Worm (Caenorhabditis elegans) whole organism, mixed stage, embryonic: ENCODE measurements around the gene pap-1.

Source experiments
- M03D4.4 ChIP-seq: sonication (generic microtip); optimal IDR thresholded peaks from 2 replicates; lab custom pipeline; 2017; ENCODE audit warnings: mild to moderate bottlenecking, missing genetic modification characterization, missing compliant biosample characterization
- blmp-1 ChIP-seq: fragments of 150-350 bp; optimal IDR thresholded peaks from 2 replicates; lab custom pipeline; 2014; ENCODE audit warnings: missing biosample characterization, missing genetic modification characterization
- ceh-43 ChIP-seq: fragments of 200-800 bp; sonication (Bioruptor generic); optimal IDR thresholded peaks from 2 replicates; lab custom pipeline; 2018; ENCODE audit warnings: mild to moderate bottlenecking, missing genetic modification characterization, moderate library complexity, missing compliant biosample characterization
- ces-1 ChIP-seq: fragments of 150-350 bp; optimal IDR thresholded peaks from 2 replicates; lab custom pipeline; 2014; ENCODE audit warnings: missing biosample characterization, missing genetic modification reagents, missing genetic modification characterization
- pha-4 ChIP-seq: fragments of 150-350 bp; optimal IDR thresholded peaks from 2 replicates; lab custom pipeline; 2018; ENCODE audit warnings: missing biosample characterization, missing genetic modification reagents, missing genetic modification characterization
- sem-2 ChIP-seq: fragments of 200-800 bp; sonication (Bioruptor generic); optimal IDR thresholded peaks from 2 replicates; lab custom pipeline; 2018; ENCODE audit warnings: mild to moderate bottlenecking, missing genetic modification characterization, missing compliant biosample characterization
- unc-62 ChIP-seq: fragments of 150-350 bp; optimal IDR thresholded peaks from 2 replicates; lab custom pipeline; 2014; ENCODE audit warnings: missing biosample characterization, missing genetic modification reagents, missing genetic modification characterization

DNA sequence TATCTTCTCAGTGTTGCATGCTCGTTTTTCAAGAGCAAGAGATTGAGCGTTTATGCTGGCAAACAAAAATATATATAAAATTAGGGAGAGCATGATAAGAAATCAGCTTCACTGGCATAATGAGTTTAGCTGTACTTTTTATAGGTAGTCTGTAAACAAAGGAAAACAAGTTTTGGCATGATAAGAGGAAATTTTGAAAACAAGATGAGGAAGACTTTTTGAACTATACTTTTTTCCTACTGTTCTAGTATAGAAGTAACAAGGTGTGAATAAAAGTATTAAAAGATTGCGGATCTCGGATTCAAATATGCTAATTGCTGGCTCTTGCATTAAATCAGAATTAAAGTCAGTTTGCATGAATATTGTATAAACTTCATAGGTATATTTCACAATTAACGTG, 22.8 kb upstream of the pap-1 start, which contains the start of gene F15H10.5:
- TF ChIP-seq pha-4 (tag; lab: Kevin White, UChicago) (no peak), unc-62 (GFP tag; lab: Kevin White, UChicago) (no peak), ceh-43 (GFP tag; lab: Kevin White, UChicago) (no peak), blmp-1 (tag; lab: Kevin White, UChicago) (no peak), M03D4.4 (tag; lab: Kevin White, UChicago) (no peak), ces-1 (no peak), sem-2 (GFP tag; lab: Kevin White, UChicago) (no peak)
